Fruit fly (Drosophila melanogaster): ENCODE measurements around the gene RpS27A.
A peak's percentile ranks its signal among the peaks of the same experiment; 100 is the strongest.

Gene RpS27A

dm6 chr2L:10413251-10414127, 5.3 kb downstream of the RpS27A start, which contains the start of the genes CG5355 and Klp31E (continued):
- TF ChIP-seq CG1792 (GFP tag; optimal IDR thresholded peaks at IDR 0.05) (peak; percentile 42), CG13624 (GFP tag; optimal IDR thresholded peaks at IDR 0.05) (peak; percentile 52), Mrtf (GFP tag; IDR thresholded peaks at IDR 0.05) (no peak; the same call in 2 of the 3 replicates), ftz-f1 (GFP tag; optimal IDR thresholded peaks at IDR 0.05) (no peak), CG17912 (GFP tag; optimal IDR thresholded peaks at IDR 0.05) (no peak), CG6272 (GFP tag; IDR thresholded peaks at IDR 0.05) (no peak; the same call in none of the 2 replicates), CG15696 (tag; optimal IDR thresholded peaks at IDR 0.05) (peak; percentile 70), wor (GFP tag; IDR thresholded peaks at IDR 0.05) (0 out of 2 replicates have a peak, but pooled peaks have one; percentile 17), p53 (GFP tag; optimal IDR thresholded peaks at IDR 0.05) (no peak), Oli (tag; optimal IDR thresholded peaks at IDR 0.05) (peak; percentile 75), nom (GFP tag; optimal IDR thresholded peaks at IDR 0.05) (peak; percentile 9), Hand (GFP tag; optimal IDR thresholded peaks at IDR 0.05) (no peak), CG30020 (tag; optimal IDR thresholded peaks at IDR 0.05) (peak; percentile 95), grau (tag; optimal IDR thresholded peaks at IDR 0.05) (peak; percentile 79), aop (GFP tag; IDR thresholded peaks at IDR 0.05) (0 out of 2 replicates have a peak, but pooled peaks have one; percentile 11), CG7839 (tag; optimal IDR thresholded peaks at IDR 0.05) (peak; percentile 74), da (GFP tag; optimal IDR thresholded peaks at IDR 0.05) (peak; percentile 41), PHDP (tag; optimal IDR thresholded peaks at IDR 0.05) (peak; percentile 56), ewg (GFP tag; optimal IDR thresholded peaks at IDR 0.05) (peak; percentile 39), Fer1 (GFP tag; optimal IDR thresholded peaks at IDR 0.05) (peak; percentile 34), fru (optimal IDR thresholded peaks at IDR 0.05) (no peak), Nf-YA (GFP tag; IDR thresholded peaks at IDR 0.05) (no peak), Dip2 (GFP tag; IDR thresholded peaks at IDR 0.05) (no peak), Chrac-16 (GFP tag; optimal IDR thresholded peaks at IDR 0.05) (peak; percentile 66), CG2889 (GFP tag; IDR thresholded peaks at IDR 0.05) (no peak), CG18262 (tag; optimal IDR thresholded peaks at IDR 0.05) (peak; percentile 86), CG10431 (GFP tag; optimal IDR thresholded peaks at IDR 0.05) (peak; percentile 46), nerfin-1 (tag; optimal IDR thresholded peaks at IDR 0.05) (peak; percentile 31), C15 (GFP tag; IDR thresholded peaks at IDR 0.05) (no peak), br (optimal IDR thresholded peaks at IDR 0.05) (no peak), CG10462 (GFP tag; optimal IDR thresholded peaks at IDR 0.05) (peak; percentile 24), CG7357 (GFP tag; IDR thresholded peaks at IDR 0.05) (peak; percentile 49; the same call in 1 of the 3 replicates), CG1602 (GFP tag; optimal IDR thresholded peaks at IDR 0.05) (peak; percentile 68), CG12219 (GFP tag; optimal IDR thresholded peaks at IDR 0.05) (peak; percentile 40), CG17829 (tag; optimal IDR thresholded peaks at IDR 0.05) (peak; percentile 84), CG9609 (GFP tag; optimal IDR thresholded peaks at IDR 0.05) (peak; percentile 37), cato (GFP tag; optimal IDR thresholded peaks at IDR 0.05; ENCODE audit: borderline replicate concordance) (peak; percentile 49), Adf1 (GFP tag; IDR thresholded peaks at IDR 0.05) (no peak), CG34422 (GFP tag; IDR thresholded peaks at IDR 0.05) (peak; percentile 18; the same call in 1 of the 3 replicates), CG4707 (GFP tag; optimal IDR thresholded peaks at IDR 0.05) (no peak), Abd-B (GFP tag; optimal IDR thresholded peaks at IDR 0.05) (no peak), bigmax (GFP tag; optimal IDR thresholded peaks at IDR 0.05) (no peak), btn (GFP tag; optimal IDR thresholded peaks at IDR 0.05) (no peak), z (GFP tag; IDR thresholded peaks at IDR 0.05) (no peak), luna (GFP tag; optimal IDR thresholded peaks at IDR 0.05) (no peak), Dek (tag; optimal IDR thresholded peaks at IDR 0.05) (no peak), Jarid2 (GFP tag; optimal IDR thresholded peaks at IDR 0.05) (no peak), unc-4 (GFP tag; IDR thresholded peaks at IDR 0.05; ENCODE audit: partially characterized antibody) (peak; percentile 65), CG17361 (GFP tag; IDR thresholded peaks at IDR 0.05) (peak; percentile 95), chif (GFP tag; optimal IDR thresholded peaks at IDR 0.05) (peak; percentile 7 to 41)
